Worm (Caenorhabditis elegans) whole organism, L4/young adult: ENCODE measurements around the gene iffb-1.

ENCODE experiments used
- W03F9.2 ChIP-seq: fragments of 150-350 bp; optimal IDR thresholded peaks from 2 replicates; lab custom pipeline; 2014; ENCODE audit warnings: missing biosample characterization, missing genetic modification characterization
- dao-5 ChIP-seq: sonication (generic microtip); optimal IDR thresholded peaks from 2 replicates; lab custom pipeline; 2016; ENCODE audit warnings: missing genotype, missing genetic modification characterization, moderate library complexity, missing compliant biosample characterization
- him-1 ChIP-seq: sonication (generic microtip); optimal IDR thresholded peaks from 2 replicates; lab custom pipeline; 2016; ENCODE audit warnings: missing genotype, missing genetic modification reagents, missing genetic modification characterization, missing compliant biosample characterization

- TF ChIP-seq him-1 (tag; lab: Kevin White, UChicago) (no peak), dao-5 (no peak), W03F9.2 (tag; lab: Kevin White, UChicago) (no peak)
These were observed 29.0 kb downstream of the iffb-1 start, which contains the start of gene phf-5 for ce11 chrIII:2343273-2343672.
